Worm (Caenorhabditis elegans) whole organism, young adult: ENCODE results near the gene pgp-7.

Source experiments
- F23B12.7 ChIP-seq: sonication (generic microtip); optimal IDR thresholded peaks from 2 replicates; lab custom pipeline; 2017; ENCODE audit warnings: missing genetic modification characterization, mild to moderate bottlenecking, missing compliant biosample characterization, antibody characterized with exemption, moderate library complexity; ENCODE audit not compliant: insufficient read depth
- F33H1.4 ChIP-seq: fragments of 200-800 bp; sonication (Bioruptor generic); IDR thresholded peaks from 2 replicates; pipeline ENCODE4 v1.3.6; 2022; ENCODE audit warnings: missing genetic modification reagents, missing genetic modification characterization, missing compliant biosample characterization
- F49E8.2 ChIP-seq: sonication (generic microtip); optimal IDR thresholded peaks from 3 replicates; lab custom pipeline; 2017; ENCODE audit warnings: missing genetic modification characterization, mild to moderate bottlenecking, missing compliant biosample characterization, antibody characterized with exemption, moderate library complexity; ENCODE audit not compliant: insufficient read depth
- F55B11.4 ChIP-seq: sonication (generic microtip); optimal IDR thresholded peaks from 2 replicates; lab custom pipeline; 2016; ENCODE audit warnings: missing compliant biosample characterization, missing genetic modification characterization, borderline replicate concordance; ENCODE audit not compliant: insufficient read depth
- F57C9.4 ChIP-seq: sonication (generic microtip); optimal IDR thresholded peaks from 2 replicates; lab custom pipeline; 2017; ENCODE audit warnings: mild to moderate bottlenecking, missing genetic modification characterization, missing compliant biosample characterization
- K11D2.4 ChIP-seq: fragments of 200-800 bp; sonication (Bioruptor generic); IDR thresholded peaks from 2 replicates; pipeline ENCODE4 v1.3.6; 2022; ENCODE audit warnings: missing genetic modification reagents, missing genetic modification characterization, missing compliant biosample characterization
- T07F8.4 ChIP-seq: sonication (generic microtip); optimal IDR thresholded peaks from 2 replicates; lab custom pipeline; 2016; ENCODE audit warnings: mild to moderate bottlenecking, missing genetic modification characterization, moderate library complexity, missing compliant biosample characterization
- T26A5.8 ChIP-seq: sonication (generic microtip); optimal IDR thresholded peaks from 2 replicates; lab custom pipeline; 2016; ENCODE audit warnings: missing genetic modification characterization, missing compliant biosample characterization
- Y53F4B.3 ChIP-seq: fragments of 200-800 bp; sonication (Bioruptor generic); IDR thresholded peaks from 2 replicates; pipeline ENCODE4 v1.3.6; 2022; ENCODE audit warnings: missing genetic modification reagents, missing genetic modification characterization, missing compliant biosample characterization
- Y53G8AR.9 ChIP-seq: fragments of 200-800 bp; sonication (Bioruptor generic); conservative IDR thresholded peaks from 2 replicates; pipeline ENCODE4 v1.3.6; 2022; ENCODE audit warnings: missing genetic modification reagents, missing genetic modification characterization, missing compliant biosample characterization
- Y79H2A.3 ChIP-seq: fragments of 200-800 bp; sonication (Bioruptor generic); conservative IDR thresholded peaks from 2 replicates; pipeline ENCODE4 v1.3.6; 2022; ENCODE audit warnings: missing genetic modification reagents, missing genetic modification characterization, missing compliant biosample characterization
- Y95B8A.8 ChIP-seq: fragments of 200-800 bp; sonication (Bioruptor generic); IDR thresholded peaks from 2 replicates; pipeline ENCODE4 v1.3.6; 2022; ENCODE audit warnings: missing genetic modification reagents, missing genetic modification characterization, missing compliant biosample characterization
- aptf-2 ChIP-seq: fragments of 200-800 bp; sonication (Bioruptor generic); conservative IDR thresholded peaks from 2 replicates; pipeline ENCODE4 v1.3.6; 2022; ENCODE audit warnings: missing genetic modification reagents, missing genetic modification characterization, missing compliant biosample characterization
- attf-3 ChIP-seq: fragments of 200-800 bp; sonication (Bioruptor generic); conservative IDR thresholded peaks from 2 replicates; pipeline ENCODE4 v1.3.6; 2022; ENCODE audit warnings: missing genetic modification reagents, missing genetic modification characterization, missing compliant biosample characterization
- attf-6 ChIP-seq: fragments of 200-800 bp; sonication (Bioruptor generic); IDR thresholded peaks from 2 replicates; pipeline ENCODE4 v1.3.6; 2022; ENCODE audit warnings: missing genetic modification reagents, missing genetic modification characterization, missing compliant biosample characterization
- bed-1 ChIP-seq: fragments of 200-800 bp; sonication (Bioruptor generic); IDR thresholded peaks from 2 replicates; pipeline ENCODE4 v1.3.6; 2022; ENCODE audit warnings: missing genetic modification reagents, missing genetic modification characterization, missing compliant biosample characterization
- bed-2 ChIP-seq: fragments of 200-800 bp; sonication (Bioruptor generic); IDR thresholded peaks from 2 replicates; pipeline ENCODE4 v1.3.6; 2022; ENCODE audit warnings: missing genetic modification reagents, missing genetic modification characterization, missing compliant biosample characterization
- ccch-3 ChIP-seq: fragments of 200-800 bp; sonication (Bioruptor generic); optimal IDR thresholded peaks from 2 replicates; lab custom pipeline; 2018; ENCODE audit warnings: mild to moderate bottlenecking, missing genetic modification characterization, missing compliant biosample characterization
- cebp-2 ChIP-seq: fragments of 200-800 bp; sonication (Bioruptor generic); IDR thresholded peaks from 2 replicates; pipeline ENCODE4 v1.3.6; 2022; ENCODE audit warnings: missing genetic modification characterization, missing compliant biosample characterization
- ceh-58 ChIP-seq: fragments of 200-800 bp; sonication (Bioruptor generic); IDR thresholded peaks from 2 replicates; pipeline ENCODE4 v1.3.6; 2022; ENCODE audit warnings: missing genetic modification characterization, missing compliant biosample characterization
- ceh-79 ChIP-seq: sonication (generic microtip); optimal IDR thresholded peaks from 2 replicates; lab custom pipeline; 2017; ENCODE audit warnings: mild to moderate bottlenecking, missing genetic modification characterization, missing compliant biosample characterization
- dpl-1 ChIP-seq: fragments of 150-350 bp; optimal IDR thresholded peaks from 2 replicates; lab custom pipeline; 2014; ENCODE audit warnings: missing biosample characterization, missing genetic modification reagents, missing genetic modification characterization
- egl-44 ChIP-seq: fragments of 200-800 bp; sonication (Bioruptor generic); IDR thresholded peaks from 2 replicates; pipeline ENCODE4 v1.3.6; 2022; ENCODE audit warnings: missing genetic modification reagents, missing genetic modification characterization, missing compliant biosample characterization
- egrh-3 ChIP-seq: fragments of 200-800 bp; sonication (Bioruptor generic); IDR thresholded peaks from 2 replicates; pipeline ENCODE4 v1.3.6; 2022; ENCODE audit warnings: missing genetic modification reagents, missing genetic modification characterization, missing compliant biosample characterization
- ets-4 ChIP-seq: fragments of 200-800 bp; sonication (Bioruptor generic); optimal IDR thresholded peaks from 2 replicates; lab custom pipeline; 2018; ENCODE audit warnings: mild to moderate bottlenecking, missing genetic modification characterization, missing compliant biosample characterization
- fkh-3 ChIP-seq: sonication (generic microtip); optimal IDR thresholded peaks from 2 replicates; lab custom pipeline; 2016; ENCODE audit warnings: mild to moderate bottlenecking, missing genetic modification characterization, missing compliant biosample characterization
- gei-17 ChIP-seq: fragments of 200-800 bp; sonication (Bioruptor generic); optimal IDR thresholded peaks from 2 replicates; lab custom pipeline; 2018; ENCODE audit warnings: mild to moderate bottlenecking, missing genetic modification characterization, missing compliant biosample characterization
- hrde-1 ChIP-seq: sonication (generic microtip); optimal IDR thresholded peaks from 2 replicates; lab custom pipeline; 2016; ENCODE audit warnings: missing genetic modification characterization, mild to moderate bottlenecking, missing compliant biosample characterization, moderate library complexity, missing genotype, missing genetic modification reagents, borderline replicate concordance
- let-607 ChIP-seq, 2 experiments: fragments of 200-800 bp in 1 of 2; sonication (Bioruptor generic) in 1 of 2; sonication (generic microtip) in 1 of 2; optimal IDR thresholded peaks; 2 replicates each; lab custom pipeline; 2016 to 2018; ENCODE audit warnings: mild to moderate bottlenecking in 2 of 2, missing compliant biosample characterization in 2 of 2, missing genetic modification characterization in 2 of 2, moderate library complexity in 2 of 2, missing genotype in 1 of 2
- madf-10 ChIP-seq: sonication (generic microtip); optimal IDR thresholded peaks from 2 replicates; lab custom pipeline; 2016; ENCODE audit warnings: mild to moderate bottlenecking, missing genetic modification characterization, missing compliant biosample characterization
- madf-8 ChIP-seq: fragments of 200-800 bp; sonication (Bioruptor generic); conservative IDR thresholded peaks from 2 replicates; pipeline ENCODE4 v1.3.6; 2022; ENCODE audit warnings: missing genetic modification reagents, missing genetic modification characterization, missing compliant biosample characterization
- nfya-1 ChIP-seq: sonication (generic microtip); optimal IDR thresholded peaks from 2 replicates; lab custom pipeline; 2017; ENCODE audit warnings: antibody characterized with exemption, missing compliant biosample characterization, missing genetic modification characterization, borderline replicate concordance; ENCODE audit not compliant: insufficient read depth
- nfyb-1 ChIP-seq: fragments of 200-800 bp; sonication (Bioruptor generic); IDR thresholded peaks from 2 replicates; pipeline ENCODE4 v1.3.6; 2022; ENCODE audit warnings: missing genetic modification reagents, missing genetic modification characterization, missing compliant biosample characterization
- nhr-120 ChIP-seq: fragments of 200-800 bp; sonication (Bioruptor generic); IDR thresholded peaks from 2 replicates; pipeline ENCODE4 v1.3.6; 2022; ENCODE audit warnings: missing genetic modification characterization, missing compliant biosample characterization
- pha-4 ChIP-seq: fragments of 150-350 bp; sonication (generic microtip); optimal IDR thresholded peaks from 2 replicates; lab custom pipeline; 2014; ENCODE audit warnings: missing biosample characterization, missing genetic modification reagents, missing genetic modification characterization
- rpc-1 ChIP-seq, 2 experiments: fragments of 150-350 bp in 1 of 2; sonication (generic microtip) in 1 of 2; optimal IDR thresholded peaks; 2 replicates each; lab custom pipeline; 2014 to 2018; ENCODE audit warnings: missing biosample characterization in 1 of 2, missing genetic modification characterization in 1 of 2, missing genetic modification reagents in 1 of 2, missing genotype in 1 of 2
- somi-1 ChIP-seq: fragments of 200-800 bp; sonication (Bioruptor generic); optimal IDR thresholded peaks from 2 replicates; lab custom pipeline; 2018; ENCODE audit warnings: mild to moderate bottlenecking, missing genetic modification characterization, missing compliant biosample characterization
- tlf-1 ChIP-seq: fragments of 200-800 bp; sonication (Bioruptor generic); optimal IDR thresholded peaks from 2 replicates; lab custom pipeline; 2018; ENCODE audit warnings: mild to moderate bottlenecking, missing genetic modification characterization, missing compliant biosample characterization
- unc-130 ChIP-seq: sonication (generic microtip); optimal IDR thresholded peaks from 2 replicates; lab custom pipeline; 2016; ENCODE audit warnings: missing genetic modification reagents, missing genetic modification characterization, missing compliant biosample characterization
- unc-62 ChIP-seq: fragments of 150-350 bp; optimal IDR thresholded peaks from 2 replicates; lab custom pipeline; 2014; ENCODE audit warnings: missing biosample characterization, missing genetic modification reagents, missing genetic modification characterization
- xnd-1 ChIP-seq: sonication (generic microtip); optimal IDR thresholded peaks from 2 replicates; lab custom pipeline; 2016; ENCODE audit warnings: missing genotype, missing genetic modification reagents, missing genetic modification characterization, missing compliant biosample characterization
- zim-3 ChIP-seq: sonication (generic microtip); optimal IDR thresholded peaks from 2 replicates; lab custom pipeline; 2017; ENCODE audit warnings: mild to moderate bottlenecking, missing genetic modification characterization, moderate library complexity, missing compliant biosample characterization
- ztf-25 ChIP-seq: fragments of 200-800 bp; sonication (Bioruptor generic); IDR thresholded peaks from 2 replicates; pipeline ENCODE4 v1.3.6; 2022; ENCODE audit warnings: missing genetic modification reagents, missing genetic modification characterization, missing compliant biosample characterization
- ztf-3 ChIP-seq: fragments of 200-800 bp; sonication (Bioruptor generic); optimal IDR thresholded peaks from 2 replicates; lab custom pipeline; 2018; ENCODE audit warnings: mild to moderate bottlenecking, missing genetic modification characterization, missing compliant biosample characterization
- ztf-6 ChIP-seq: fragments of 200-800 bp; sonication (Bioruptor generic); IDR thresholded peaks from 2 replicates; pipeline ENCODE4 v1.3.6; 2022; ENCODE audit warnings: missing genetic modification reagents, missing genetic modification characterization, missing compliant biosample characterization

Gene pgp-7

ce11 chrX:10834568-10834967 is 35.5 kb downstream of the pgp-7 start:
- TF ChIP-seq gei-17 (GFP tag; lab: Kevin White, UChicago) (no peak), ztf-3 (GFP tag; lab: Kevin White, UChicago) (no peak), nhr-120 (no peak), bed-1 (GFP tag; lab: Robert Waterston, UW) (no peak), madf-10 (tag; lab: Kevin White, UChicago) (no peak), madf-8 (no peak), unc-130 (GFP tag; lab: Kevin White, UChicago) (no peak), T26A5.8 (no peak), attf-3 (GFP tag; lab: Robert Waterston, UW) (no peak), bed-2 (GFP tag; lab: Robert Waterston, UW) (no peak), cebp-2 (GFP tag; lab: Robert Waterston, UW) (no peak), ccch-3 (GFP tag; lab: Kevin White, UChicago) (no peak), F23B12.7 (tag; lab: Kevin White, UChicago) (no peak), nfyb-1 (GFP tag; lab: Robert Waterston, UW) (no peak), let-607 (tag; optimal IDR thresholded peaks at IDR 0.05; lab: Kevin White, UChicago) (no peak), egrh-3 (GFP tag; lab: Robert Waterston, UW) (no peak), K11D2.4 (GFP tag; lab: Robert Waterston, UW) (no peak)

- peak; percentile 8 for TF ChIP-seq hrde-1 (tag; lab: Kevin White, UChicago)
- TF ChIP-seq nfyb-1 (GFP tag; lab: Robert Waterston, UW), result peak; percentile 87
- TF ChIP-seq F55B11.4 (tag; lab: Kevin White, UChicago), result no peak
- TF ChIP-seq F49E8.2 (tag; lab: Kevin White, UChicago), result no peak
- no peak for TF ChIP-seq Y53F4B.3 (GFP tag; lab: Robert Waterston, UW)
- peak; percentile 10; the same call in 1 of the 2 replicates for TF ChIP-seq egrh-3 (GFP tag; lab: Robert Waterston, UW)
- no peak for TF ChIP-seq pha-4 (tag; lab: Kevin White, UChicago)
- no peak for TF ChIP-seq dpl-1
- TF ChIP-seq unc-130 (GFP tag; lab: Kevin White, UChicago), result no peak
- peak; percentile 86 for TF ChIP-seq rpc-1 (optimal IDR thresholded peaks at IDR 0.05; lab: Kevin White, UChicago)
- TF ChIP-seq rpc-1 (tag; optimal IDR thresholded peaks at IDR 0.05; lab: Kevin White, UChicago), result peak; percentile 90
- no peak for TF ChIP-seq bed-1 (GFP tag; lab: Robert Waterston, UW)
- no peak for TF ChIP-seq F57C9.4
- 0 out of 2 replicates have a peak, but pooled peaks have one; percentile 67 for TF ChIP-seq Y53G8AR.9
- peak; percentile 62 for TF ChIP-seq ceh-79 (tag; lab: Kevin White, UChicago)
- TF ChIP-seq Y95B8A.8 (GFP tag; lab: Robert Waterston, UW), result 0 out of 2 replicates have a peak, but pooled peaks have one; percentile 53
- TF ChIP-seq ztf-6 (GFP tag; lab: Robert Waterston, UW), result no peak
- no peak for TF ChIP-seq tlf-1 (GFP tag; lab: Kevin White, UChicago)
- no peak for TF ChIP-seq nfya-1
- TF ChIP-seq xnd-1 (tag; lab: Kevin White, UChicago), result no peak
- TF ChIP-seq Y79H2A.3 (GFP tag; lab: Robert Waterston, UW), result no peak
- no peak for TF ChIP-seq ceh-58
- TF ChIP-seq zim-3 (tag; lab: Kevin White, UChicago), result peak; percentile 10
- peak; percentile 62; the same call in 1 of the 2 replicates for TF ChIP-seq attf-6 (GFP tag; lab: Robert Waterston, UW)
- peak; percentile 37 for TF ChIP-seq T07F8.4 (tag; lab: Kevin White, UChicago)
- no peak for TF ChIP-seq aptf-2 (GFP tag; lab: Robert Waterston, UW)
- TF ChIP-seq egl-44 (GFP tag; lab: Robert Waterston, UW), result 0 out of 2 replicates have a peak, but pooled peaks have one; percentile 31
- TF ChIP-seq ztf-25 (GFP tag; lab: Robert Waterston, UW), result peak; percentile 83; the same call in 1 of the 2 replicates
- TF ChIP-seq ets-4 (GFP tag; lab: Kevin White, UChicago), result peak; percentile 21
- peak; percentile 32 for TF ChIP-seq somi-1 (GFP tag; lab: Kevin White, UChicago)
- TF ChIP-seq fkh-3 (tag; lab: Kevin White, UChicago), result no peak
- no peak for TF ChIP-seq T26A5.8
- TF ChIP-seq K11D2.4 (GFP tag; lab: Robert Waterston, UW), result peak; percentile 65; the same call in 1 of the 2 replicates
- TF ChIP-seq unc-62 (GFP tag; lab: Kevin White, UChicago), result no peak
- no peak for TF ChIP-seq F33H1.4
Observed at ce11 chrX:10821160-10821559, 48.9 kb downstream of the pgp-7 start.
